Worm (Caenorhabditis elegans) whole organism, mixed stage, embryonic: ENCODE measurements around the gene fbxa-86.

Source experiments
- M03D4.4 ChIP-seq: sonication (generic microtip); optimal IDR thresholded peaks from 2 replicates; lab custom pipeline; 2017; ENCODE audit warnings: mild to moderate bottlenecking, missing genetic modification characterization, missing compliant biosample characterization
- bed-3 ChIP-seq: fragments of 200-800 bp; sonication (Bioruptor generic); optimal IDR thresholded peaks from 3 replicates; lab custom pipeline; 2018; ENCODE audit warnings: mild to moderate bottlenecking, missing genetic modification characterization, moderate library complexity, missing compliant biosample characterization
- blmp-1 ChIP-seq: fragments of 150-350 bp; optimal IDR thresholded peaks from 2 replicates; lab custom pipeline; 2014; ENCODE audit warnings: missing biosample characterization, missing genetic modification characterization
- ceh-39 ChIP-seq: fragments of 150-350 bp; optimal IDR thresholded peaks from 2 replicates; lab custom pipeline; 2014; ENCODE audit warnings: missing biosample characterization, missing genetic modification characterization
- ceh-43 ChIP-seq: fragments of 200-800 bp; sonication (Bioruptor generic); optimal IDR thresholded peaks from 2 replicates; lab custom pipeline; 2018; ENCODE audit warnings: mild to moderate bottlenecking, missing genetic modification characterization, moderate library complexity, missing compliant biosample characterization
- ceh-83 ChIP-seq: fragments of 200-800 bp; sonication (Bioruptor generic); optimal IDR thresholded peaks from 2 replicates; lab custom pipeline; 2018; ENCODE audit warnings: mild to moderate bottlenecking, missing genetic modification characterization, missing compliant biosample characterization
- ces-1 ChIP-seq: fragments of 150-350 bp; optimal IDR thresholded peaks from 2 replicates; lab custom pipeline; 2014; ENCODE audit warnings: missing biosample characterization, missing genetic modification reagents, missing genetic modification characterization
- cnd-1 ChIP-seq: fragments of 200-800 bp; sonication (Bioruptor generic); optimal IDR thresholded peaks from 2 replicates; lab custom pipeline; 2018; ENCODE audit warnings: mild to moderate bottlenecking, missing genetic modification characterization, missing compliant biosample characterization
- drap-1 ChIP-seq: fragments of 200-800 bp; sonication (Bioruptor generic); optimal IDR thresholded peaks from 3 replicates; lab custom pipeline; 2018; ENCODE audit warnings: mild to moderate bottlenecking, missing genetic modification characterization, missing compliant biosample characterization
- elt-1 ChIP-seq: sonication (generic microtip); optimal IDR thresholded peaks from 2 replicates; lab custom pipeline; 2017; ENCODE audit warnings: missing genetic modification characterization, mild to moderate bottlenecking, missing compliant biosample characterization, antibody characterized with exemption, moderate library complexity, borderline replicate concordance; ENCODE audit not compliant: insufficient read depth
- elt-3 ChIP-seq: fragments of 150-350 bp; optimal IDR thresholded peaks from 2 replicates; lab custom pipeline; 2014; ENCODE audit warnings: missing biosample characterization, missing genetic modification characterization
- flh-1 ChIP-seq: fragments of 200-800 bp; sonication (Bioruptor generic); optimal IDR thresholded peaks from 2 replicates; lab custom pipeline; 2018; ENCODE audit warnings: mild to moderate bottlenecking, missing genetic modification characterization, moderate library complexity, missing compliant biosample characterization
- ham-2 ChIP-seq: fragments of 200-800 bp; sonication (Bioruptor generic); optimal IDR thresholded peaks from 2 replicates; lab custom pipeline; 2018; ENCODE audit warnings: mild to moderate bottlenecking, missing genetic modification characterization, missing compliant biosample characterization
- lin-13 ChIP-seq: fragments of 150-350 bp; optimal IDR thresholded peaks from 2 replicates; lab custom pipeline; 2014; ENCODE audit warnings: missing biosample characterization, missing genetic modification characterization
- lin-32 ChIP-seq: fragments of 200-800 bp; sonication (Bioruptor generic); optimal IDR thresholded peaks from 2 replicates; lab custom pipeline; 2018; ENCODE audit warnings: mild to moderate bottlenecking, missing genetic modification characterization, missing compliant biosample characterization
- lsy-2 ChIP-seq: fragments of 150-350 bp; optimal IDR thresholded peaks from 2 replicates; lab custom pipeline; 2014; ENCODE audit warnings: missing biosample characterization, missing genetic modification characterization
- mab-5 ChIP-seq: fragments of 150-350 bp; optimal IDR thresholded peaks from 2 replicates; lab custom pipeline; 2014; ENCODE audit warnings: missing biosample characterization, missing genetic modification characterization
- mep-1 ChIP-seq: fragments of 150-350 bp; optimal IDR thresholded peaks from 2 replicates; lab custom pipeline; 2017; ENCODE audit warnings: missing biosample characterization, missing genetic modification reagents, missing genetic modification characterization, inconsistent platforms
- mls-2 ChIP-seq: sonication (generic microtip); optimal IDR thresholded peaks from 2 replicates; lab custom pipeline; 2016; ENCODE audit warnings: mild to moderate bottlenecking, missing genetic modification characterization, moderate library complexity, missing compliant biosample characterization
- nhr-12 ChIP-seq: fragments of 150-350 bp; optimal IDR thresholded peaks from 2 replicates; lab custom pipeline; 2014; ENCODE audit warnings: missing biosample characterization, missing genetic modification characterization
- nhr-2 ChIP-seq: fragments of 150-350 bp; optimal IDR thresholded peaks from 2 replicates; lab custom pipeline; 2014; ENCODE audit warnings: missing biosample characterization, missing genetic modification characterization
- nhr-28 ChIP-seq: fragments of 150-350 bp; optimal IDR thresholded peaks from 2 replicates; lab custom pipeline; 2014; ENCODE audit warnings: missing biosample characterization, missing genetic modification characterization
- nhr-76 ChIP-seq: sonication (generic microtip); optimal IDR thresholded peaks from 2 replicates; lab custom pipeline; 2017; ENCODE audit warnings: missing biosample characterization, missing genetic modification characterization
- pha-4 ChIP-seq: fragments of 150-350 bp; optimal IDR thresholded peaks from 2 replicates; lab custom pipeline; 2018; ENCODE audit warnings: missing biosample characterization, missing genetic modification reagents, missing genetic modification characterization
- sem-2 ChIP-seq: fragments of 200-800 bp; sonication (Bioruptor generic); optimal IDR thresholded peaks from 2 replicates; lab custom pipeline; 2018; ENCODE audit warnings: mild to moderate bottlenecking, missing genetic modification characterization, missing compliant biosample characterization
- snpc-4 ChIP-seq: fragments of 150-350 bp; optimal IDR thresholded peaks from 2 replicates; lab custom pipeline; 2014; ENCODE audit warnings: missing biosample characterization, missing genetic modification characterization
- sptf-1 ChIP-seq: sonication (generic microtip); optimal IDR thresholded peaks from 2 replicates; lab custom pipeline; 2017; ENCODE audit warnings: mild to moderate bottlenecking, missing genetic modification characterization, moderate library complexity, missing compliant biosample characterization
- tbx-8 ChIP-seq: fragments of 200-800 bp; sonication (Bioruptor generic); optimal IDR thresholded peaks from 2 replicates; lab custom pipeline; 2018; ENCODE audit warnings: mild to moderate bottlenecking, missing genetic modification characterization, moderate library complexity, missing compliant biosample characterization
- unc-120 ChIP-seq: sonication (generic microtip); optimal IDR thresholded peaks from 2 replicates; lab custom pipeline; 2017; ENCODE audit warnings: missing genetic modification characterization, missing compliant biosample characterization; ENCODE audit not compliant: poor library complexity, severe bottlenecking
- unc-39 ChIP-seq: fragments of 150-350 bp; optimal IDR thresholded peaks from 2 replicates; lab custom pipeline; 2014; ENCODE audit warnings: missing biosample characterization, missing genetic modification characterization
- unc-62 ChIP-seq: fragments of 150-350 bp; optimal IDR thresholded peaks from 2 replicates; lab custom pipeline; 2014; ENCODE audit warnings: missing biosample characterization, missing genetic modification reagents, missing genetic modification characterization
- zip-8 ChIP-seq: fragments of 150-350 bp; optimal IDR thresholded peaks from 2 replicates; lab custom pipeline; 2014; ENCODE audit warnings: missing biosample characterization, missing genetic modification characterization
- ztf-11 ChIP-seq: fragments of 150-350 bp; optimal IDR thresholded peaks from 2 replicates; lab custom pipeline; 2014; ENCODE audit warnings: missing biosample characterization, missing genetic modification characterization

Gene fbxa-86

DNA sequence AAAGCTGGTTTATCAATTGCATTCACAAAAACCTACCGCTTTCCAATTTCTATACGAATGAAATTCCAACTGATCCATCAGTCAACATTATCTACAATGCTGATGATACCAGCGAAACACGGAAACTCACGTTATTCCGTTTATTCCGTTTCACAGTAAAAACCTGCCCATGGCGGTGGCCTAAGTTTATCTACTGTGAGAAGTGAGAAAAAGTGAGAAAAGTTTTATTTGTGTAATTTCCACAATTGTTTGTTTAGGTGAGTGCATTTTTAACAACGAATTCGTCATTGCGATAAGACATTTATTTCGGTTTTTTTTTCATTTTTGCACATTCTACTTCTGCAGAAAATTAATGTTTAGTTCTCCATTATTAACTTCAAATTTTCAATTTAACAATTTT is 7.8 kb downstream of the fbxa-86 start, which contains the start of gene Y9C9A.8:
Gene Y9C9A.8 (plus strand): TSS at position 301 of the 400 bp plus-strand sequence.
- TF ChIP-seq unc-62 (GFP tag; lab: Kevin White, UChicago) (no peak), tbx-8 (no peak), unc-39 (no peak), sem-2 (GFP tag; lab: Kevin White, UChicago) (no peak), elt-3 (tag; lab: Kevin White, UChicago) (no peak), M03D4.4 (tag; lab: Kevin White, UChicago) (no peak)

ce11 chrIV:4917774-4918173 is 20.0 kb downstream of the fbxa-86 start, which contains the start of gene str-158:
Gene str-158, plus strand, starts transcription at chrIV:4918074.
- TF ChIP-seq nhr-12 (tag; lab: Kevin White, UChicago): no peak
- TF ChIP-seq nhr-76 (tag; lab: Kevin White, UChicago): no peak
- no peak for TF ChIP-seq ceh-43
- TF ChIP-seq ceh-83 (GFP tag; lab: Kevin White, UChicago): no peak
- no peak for TF ChIP-seq ham-2 (GFP tag; lab: Kevin White, UChicago)
- TF ChIP-seq drap-1 (GFP tag; lab: Kevin White, UChicago): no peak
- TF ChIP-seq sptf-1 (tag; lab: Kevin White, UChicago): no peak
- no peak for TF ChIP-seq snpc-4 (tag; lab: Kevin White, UChicago)
- no peak for TF ChIP-seq blmp-1
- no peak for TF ChIP-seq flh-1 (GFP tag; lab: Kevin White, UChicago)
- TF ChIP-seq lin-32 (GFP tag; lab: Kevin White, UChicago): no peak

- TF ChIP-seq M03D4.4 (tag; lab: Kevin White, UChicago) (no peak), elt-1 (no peak), lin-13 (no peak), ces-1 (GFP tag; lab: Kevin White, UChicago) (no peak), elt-3 (tag; lab: Kevin White, UChicago) (no peak), tbx-8 (no peak)
These were observed 22.1 kb downstream of the fbxa-86 start, which contains the start of gene str-155 for ce11 chrIV:4915689-4916088. Gene str-155, plus strand, starts transcription at chrIV:4915989.

DNA sequence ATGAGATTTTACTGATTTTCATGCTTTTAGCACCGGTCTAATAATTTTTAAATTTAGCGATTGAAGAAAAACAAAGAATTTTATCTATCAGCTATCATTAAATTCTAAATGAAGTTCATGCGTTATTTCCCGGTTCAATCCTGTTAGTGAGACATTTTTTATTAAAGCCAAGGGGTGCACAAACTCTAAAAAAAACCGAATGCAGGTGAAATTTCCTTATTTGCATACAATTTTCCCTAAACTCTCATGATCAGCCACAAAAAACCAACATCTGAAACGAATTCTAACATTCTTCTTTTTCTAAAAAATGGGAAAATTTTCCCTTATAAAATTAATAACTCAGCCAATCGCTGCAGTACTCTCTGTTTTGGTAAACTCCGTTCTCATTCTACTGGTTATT is 24.7 kb downstream of the fbxa-86 start, which contains the start of gene str-156:
Gene str-156 (plus strand): TSS at position 301 of the 400 bp plus-strand sequence.
- no peak for TF ChIP-seq pha-4
- TF ChIP-seq unc-62 (GFP tag; lab: Kevin White, UChicago): no peak
- TF ChIP-seq elt-3 (tag; lab: Kevin White, UChicago): no peak
- no peak for TF ChIP-seq cnd-1
- no peak for TF ChIP-seq mep-1
- TF ChIP-seq bed-3 (GFP tag; lab: Kevin White, UChicago): no peak
- no peak for TF ChIP-seq mab-5
- TF ChIP-seq snpc-4 (tag; lab: Kevin White, UChicago): no peak
- no peak for TF ChIP-seq ceh-39 (tag; lab: Kevin White, UChicago)
- no peak for TF ChIP-seq ztf-11
- TF ChIP-seq mls-2 (tag; lab: Kevin White, UChicago): no peak
- TF ChIP-seq ham-2 (GFP tag; lab: Kevin White, UChicago): no peak
- no peak for TF ChIP-seq nhr-28 (tag; lab: Kevin White, UChicago)
- no peak for TF ChIP-seq flh-1 (GFP tag; lab: Kevin White, UChicago)
- TF ChIP-seq tbx-8: no peak
- no peak for TF ChIP-seq zip-8 (tag; lab: Kevin White, UChicago)
- no peak for TF ChIP-seq nhr-2
- no peak for TF ChIP-seq unc-120 (tag; lab: Kevin White, UChicago)
- TF ChIP-seq, all 35 proteins: peak for 0

DNA sequence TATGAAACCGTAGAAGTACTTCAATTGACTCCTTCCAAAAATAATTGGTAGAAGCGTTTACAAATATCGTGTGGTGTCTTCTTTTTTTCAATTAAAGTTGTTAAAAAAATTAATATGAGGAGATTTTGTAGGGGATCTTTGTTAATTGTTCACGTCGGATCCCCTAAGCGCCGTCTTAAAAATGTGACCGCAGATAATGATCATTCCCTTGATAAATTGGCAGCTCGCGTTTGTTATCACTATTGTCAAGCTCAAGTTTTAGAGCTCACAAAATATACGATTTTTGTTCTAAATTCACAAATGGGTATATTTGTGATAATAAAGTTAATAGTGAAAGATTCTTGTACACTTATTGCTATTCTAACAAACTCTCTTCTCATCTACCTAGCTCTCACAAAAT is 28.8 kb downstream of the fbxa-86 start, which contains the start of gene str-159:
Gene str-159 (plus strand): TSS at position 301 of the 400 bp plus-strand sequence.
- TF ChIP-seq pha-4: no peak
- TF ChIP-seq lsy-2: no peak
- no peak for TF ChIP-seq ztf-11
- TF ChIP-seq ceh-43: no peak
- TF ChIP-seq bed-3 (GFP tag; lab: Kevin White, UChicago): no peak
- TF ChIP-seq, all 35 proteins: peak for 0
